Worm (Caenorhabditis elegans): ENCODE measurements around the gene rab-30.

Gene rab-30

ce11 chrIII:10560296-10560695 lies at the start of gene rab-30:
Gene rab-30, plus strand, starts transcription at chrIII:10560596.
- TF ChIP-seq unc-62 (GFP tag; optimal IDR thresholded peaks at IDR 0.05): no peak

ce11 chrIII:10512570-10512969 lies 47.8 kb upstream of the rab-30 start:
- TF ChIP-seq unc-62 (GFP tag; optimal IDR thresholded peaks at IDR 0.05): no peak

ce11 chrIII:10515751-10516150 lies 44.6 kb upstream of the rab-30 start:
- no peak for TF ChIP-seq unc-62 (GFP tag; optimal IDR thresholded peaks at IDR 0.05)

- no peak for TF ChIP-seq unc-62 (GFP tag; optimal IDR thresholded peaks at IDR 0.05)
Measured at ce11 chrIII:10518884-10519283, 41.5 kb upstream of the rab-30 start.

ce11 chrIII:10519615-10520014 lies 40.8 kb upstream of the rab-30 start:
- no peak for TF ChIP-seq unc-62 (GFP tag; optimal IDR thresholded peaks at IDR 0.05)

- no peak for TF ChIP-seq unc-62 (GFP tag; optimal IDR thresholded peaks at IDR 0.05)
Measured at ce11 chrIII:10520523-10520922, 39.9 kb upstream of the rab-30 start, which contains the start of gene unc-49. Gene unc-49, plus strand, starts transcription at chrIII:10520762.

- no peak for TF ChIP-seq unc-62 (GFP tag; optimal IDR thresholded peaks at IDR 0.05)
Measured at ce11 chrIII:10521219-10521618, 39.2 kb upstream of the rab-30 start.

- no peak for TF ChIP-seq unc-62 (GFP tag; optimal IDR thresholded peaks at IDR 0.05)
Measured at ce11 chrIII:10523025-10523424, 37.4 kb upstream of the rab-30 start.

ce11 chrIII:10524823-10525222 lies 35.6 kb upstream of the rab-30 start:
- no peak for TF ChIP-seq unc-62 (GFP tag; optimal IDR thresholded peaks at IDR 0.05)

- TF ChIP-seq unc-62 (GFP tag; optimal IDR thresholded peaks at IDR 0.05): no peak
Measured at ce11 chrIII:10525927-10526326, 34.5 kb upstream of the rab-30 start.

ce11 chrIII:10527446-10527845 lies 33.0 kb upstream of the rab-30 start:
- TF ChIP-seq unc-62 (GFP tag; optimal IDR thresholded peaks at IDR 0.05): no peak

- TF ChIP-seq unc-62 (GFP tag; optimal IDR thresholded peaks at IDR 0.05): no peak
Measured at ce11 chrIII:10533310-10533709, 27.1 kb upstream of the rab-30 start.

ce11 chrIII:10534191-10534590 lies 26.2 kb upstream of the rab-30 start:
- no peak for TF ChIP-seq unc-62 (GFP tag; optimal IDR thresholded peaks at IDR 0.05)

- no peak for TF ChIP-seq unc-62 (GFP tag; optimal IDR thresholded peaks at IDR 0.05)
Measured at ce11 chrIII:10535226-10535625, 25.2 kb upstream of the rab-30 start, which contains the start of gene hpd-1. Gene hpd-1, plus strand, starts transcription at chrIII:10535526.

- no peak for TF ChIP-seq unc-62 (GFP tag; optimal IDR thresholded peaks at IDR 0.05)
Measured at ce11 chrIII:10536087-10536723, 24.2 kb upstream of the rab-30 start.

ce11 chrIII:10537003-10537402 lies 23.4 kb upstream of the rab-30 start:
- no peak for TF ChIP-seq unc-62 (GFP tag; optimal IDR thresholded peaks at IDR 0.05)

- TF ChIP-seq unc-62 (GFP tag; optimal IDR thresholded peaks at IDR 0.05): no peak
Measured at ce11 chrIII:10537558-10537957, 22.8 kb upstream of the rab-30 start.

ce11 chrIII:10538757-10539213 lies 21.6 kb upstream of the rab-30 start, which contains the start of gene nlp-68:
Gene nlp-68, minus strand, starts transcription at chrIII:10539163.
- no peak for TF ChIP-seq unc-62 (GFP tag; optimal IDR thresholded peaks at IDR 0.05)

Measured in whole organism, dauer.